Fruit fly (Drosophila melanogaster) whole organism, embryonic: Measurements from ENCODE around the gene Etfb.

Experiments
- Awh ChIP-seq: fragments of 200-800 bp; sonication (Bioruptor generic); IDR thresholded peaks from 2 replicates; pipeline ENCODE4, ENCODE4 v1.3.6; 2022; ENCODE audit warnings: missing biosample characterization, missing genetic modification characterization
- C15 ChIP-seq: fragments of 200-800 bp; sonication (Bioruptor generic); IDR thresholded peaks from 3 replicates; pipeline ENCODE4 v1.3.6; 2022; ENCODE audit warnings: missing biosample characterization, missing genetic modification characterization
- CG10565 ChIP-seq: fragments of 200-800 bp; sonication (Bioruptor generic); optimal IDR thresholded peaks from 3 replicates; lab custom pipeline; 2016; ENCODE audit warnings: missing biosample characterization, mild to moderate bottlenecking, missing genetic modification characterization
- CG11560 ChIP-seq: fragments of 200-800 bp; sonication (Bioruptor generic); IDR thresholded peaks from 3 replicates; pipeline ENCODE4 v1.3.6; 2022; ENCODE audit warnings: missing biosample characterization, missing genetic modification characterization
- CG13424 ChIP-seq: fragments of 200-800 bp; sonication (Bioruptor generic); optimal IDR thresholded peaks from 2 replicates; lab custom pipeline; 2019; ENCODE audit warnings: missing biosample characterization, mild to moderate bottlenecking, missing genetic modification characterization, moderate library complexity
- CG14667 ChIP-seq: fragments of 200-800 bp; sonication (Bioruptor generic); IDR thresholded peaks from 2 replicates; pipeline ENCODE4 v1.3.6; 2022; ENCODE audit warnings: missing biosample characterization, missing genetic modification characterization
- CG15479 ChIP-seq: fragments of 200-800 bp; sonication (Bioruptor generic); optimal IDR thresholded peaks from 3 replicates; lab custom pipeline; 2019; ENCODE audit warnings: missing biosample characterization, mild to moderate bottlenecking, missing genetic modification characterization, moderate library complexity
- CG31441 ChIP-seq: fragments of 200-800 bp; sonication (Bioruptor generic); IDR thresholded peaks from 2 replicates; pipeline ENCODE4 v1.3.6; 2022; ENCODE audit warnings: missing biosample characterization, missing genetic modification characterization
- CG4854 ChIP-seq: fragments of 200-800 bp; sonication (Bioruptor generic); optimal IDR thresholded peaks from 2 replicates; lab custom pipeline; 2016; ENCODE audit warnings: missing biosample characterization, missing genetic modification characterization, inconsistent platforms
- CG6654 ChIP-seq: fragments of 200-800 bp; sonication (Bioruptor generic); optimal IDR thresholded peaks from 2 replicates; lab custom pipeline; 2017; ENCODE audit warnings: missing biosample characterization, mild to moderate bottlenecking, missing genetic modification characterization
- CG6689 ChIP-seq: fragments of 200-800 bp; sonication (Bioruptor generic); IDR thresholded peaks from 2 replicates; pipeline ENCODE4 v1.3.6; 2022; ENCODE audit warnings: missing biosample characterization, missing genetic modification characterization
- CG9817 ChIP-seq: fragments of 200-800 bp; sonication (Bioruptor generic); optimal IDR thresholded peaks from 2 replicates; lab custom pipeline; 2018; ENCODE audit warnings: missing biosample characterization, mild to moderate bottlenecking, missing genetic modification characterization, moderate library complexity
- Dip3 ChIP-seq: fragments of 200-800 bp; sonication (Bioruptor generic); optimal IDR thresholded peaks from 3 replicates; lab custom pipeline; 2016; ENCODE audit warnings: missing biosample characterization, missing genetic modification characterization
- Ets97D ChIP-seq: fragments of 200-800 bp; sonication (Bioruptor generic); optimal IDR thresholded peaks from 3 replicates; lab custom pipeline; 2016; ENCODE audit warnings: missing biosample characterization, missing genetic modification characterization
- Hmr ChIP-seq: fragments of 200-800 bp; sonication (Bioruptor generic); optimal IDR thresholded peaks from 3 replicates; lab custom pipeline; 2017; ENCODE audit warnings: mild to moderate bottlenecking, missing biosample characterization, missing genetic modification reagents, missing genetic modification characterization
- Med ChIP-seq: fragments of 200-800 bp; sonication (Bioruptor generic); peaks from one replicate; lab custom pipeline; 2016; ENCODE audit warnings: missing biosample characterization, missing genetic modification characterization, mild to moderate bottlenecking, inconsistent platforms, moderate library complexity
- Meics ChIP-seq: fragments of 200-800 bp; sonication (Bioruptor generic); optimal IDR thresholded peaks from 2 replicates; lab custom pipeline; 2017; ENCODE audit warnings: missing biosample characterization, mild to moderate bottlenecking, missing genetic modification characterization
- Mrtf ChIP-seq: fragments of 200-800 bp; sonication (Bioruptor generic); IDR thresholded peaks from 3 replicates; pipeline ENCODE4 v1.3.6; 2022; ENCODE audit warnings: missing biosample characterization, missing genetic modification characterization
- Nf-YA ChIP-seq: fragments of 200-800 bp; sonication (Bioruptor generic); IDR thresholded peaks from 2 replicates; pipeline ENCODE4 v1.3.6; 2022; ENCODE audit warnings: missing biosample characterization, missing genetic modification characterization
- Oli ChIP-seq: fragments of 200-800 bp; sonication (Bioruptor generic); optimal IDR thresholded peaks from 2 replicates; lab custom pipeline; 2018; ENCODE audit warnings: missing biosample characterization, mild to moderate bottlenecking, missing genetic modification characterization, moderate library complexity
- PHDP ChIP-seq: fragments of 200-800 bp; sonication (Bioruptor generic); optimal IDR thresholded peaks from 3 replicates; lab custom pipeline; 2018; ENCODE audit warnings: missing biosample characterization, mild to moderate bottlenecking, missing genetic modification characterization, moderate library complexity
- Rx ChIP-seq: fragments of 200-800 bp; sonication (Bioruptor generic); IDR thresholded peaks from 2 replicates; pipeline ENCODE4 v1.3.6; 2022; ENCODE audit warnings: missing biosample characterization, missing genetic modification characterization
- Sox100B ChIP-seq: fragments of 200-800 bp; sonication (Bioruptor generic); optimal IDR thresholded peaks from 3 replicates; lab custom pipeline; 2018; ENCODE audit warnings: missing biosample characterization, mild to moderate bottlenecking, missing genetic modification characterization
- Stat92E ChIP-seq, 3 experiments: fragments of >200 bp in 2 of 3; fragments of 200-800 bp in 1 of 3; sonication (Bioruptor generic) in 1 of 3; optimal IDR thresholded peaks; 2 replicates each; lab custom pipeline; 2017 to 2019; ENCODE audit warnings: missing biosample characterization in 3 of 3, missing genetic modification characterization in 3 of 3, mild to moderate bottlenecking in 1 of 3, moderate library complexity in 1 of 3
- Usf ChIP-seq: fragments of 200-800 bp; sonication (Bioruptor generic); optimal IDR thresholded peaks from 2 replicates; lab custom pipeline; 2017; ENCODE audit warnings: missing genotype, missing biosample characterization, missing genetic modification characterization
- ci ChIP-seq: fragments of 200-800 bp; sonication (Bioruptor generic); IDR thresholded peaks from 3 replicates; pipeline ENCODE4 v1.3.6; 2022; ENCODE audit warnings: missing biosample characterization, missing genetic modification characterization
- dati ChIP-seq: fragments of 200-800 bp; sonication (Bioruptor generic); IDR thresholded peaks from 2 replicates; pipeline ENCODE4 v1.3.6; 2022; ENCODE audit warnings: missing biosample characterization, missing genetic modification characterization
- dysf ChIP-seq: fragments of 200-800 bp; sonication (Bioruptor generic); IDR thresholded peaks from 3 replicates; pipeline ENCODE4 v1.3.6; 2022; ENCODE audit warnings: missing biosample characterization, missing genetic modification characterization
- esg ChIP-seq: fragments of 200-800 bp; sonication (Bioruptor generic); conservative IDR thresholded peaks from 2 replicates; pipeline ENCODE4 v1.3.6; 2022; ENCODE audit warnings: missing biosample characterization, missing genetic modification characterization
- eyg ChIP-seq: fragments of 200-800 bp; sonication (Bioruptor generic); optimal IDR thresholded peaks from 3 replicates; lab custom pipeline; 2016; ENCODE audit warnings: missing biosample characterization, missing genetic modification characterization
- grn ChIP-seq: fragments of 200-800 bp; sonication (Bioruptor generic); optimal IDR thresholded peaks from 3 replicates; lab custom pipeline; 2017; ENCODE audit warnings: missing biosample characterization, missing genetic modification characterization
- hkb ChIP-seq, 2 experiments: fragments of 200-800 bp in 1 of 2; fragments of >200 bp in 1 of 2; sonication (Bioruptor generic) in 1 of 2; IDR thresholded peaks in 1 of 2; optimal IDR thresholded peaks in 1 of 2; 2 replicates each; pipeline versions ENCODE4 v1.3.6 to Lab custom; 2017 to 2022; ENCODE audit warnings: missing biosample characterization in 1 of 2, missing genetic modification characterization in 1 of 2
- insv ChIP-seq, 2 experiments: fragments of 200-800 bp; sonication (Bioruptor generic); optimal IDR thresholded peaks; 3 replicates each; lab custom pipeline; 2016 to 2018; ENCODE audit warnings: missing biosample characterization in 2 of 2, missing genetic modification characterization in 2 of 2
- kay ChIP-seq: fragments of 200-800 bp; sonication (Bioruptor generic); optimal IDR thresholded peaks from 2 replicates; lab custom pipeline; 2016; ENCODE audit warnings: missing biosample characterization, missing genetic modification characterization
- kni ChIP-seq: fragments of 200-800 bp; sonication (Bioruptor generic); optimal IDR thresholded peaks from 3 replicates; lab custom pipeline; 2017; ENCODE audit warnings: mild to moderate bottlenecking, missing biosample characterization, missing genetic modification reagents, missing genetic modification characterization
- pan ChIP-seq, 4 experiments: fragments of >200 bp in 3 of 4; fragments of 200-800 bp in 1 of 4; sonication (Bioruptor generic) in 1 of 4; optimal IDR thresholded peaks in 3 of 4; IDR thresholded peaks in 1 of 4; 2 replicates each; pipeline versions ENCODE4 v1.3.6 to Lab custom; 2017 to 2022; ENCODE audit warnings: missing biosample characterization in 2 of 4, missing genetic modification characterization in 2 of 4, mixed read lengths in 1 of 4
- prd ChIP-seq, 3 experiments: fragments of >200 bp in 2 of 3; fragments of 200-800 bp in 1 of 3; sonication (Bioruptor generic) in 1 of 3; optimal IDR thresholded peaks in 2 of 3; IDR thresholded peaks in 1 of 3; 2 replicates in 2 of 3; 3 replicates in 1 of 3; pipeline versions ENCODE4 v1.3.6 to Lab custom; 2017 to 2022; ENCODE audit warnings: missing biosample characterization in 1 of 3, missing genetic modification characterization in 1 of 3
- slp2 ChIP-seq: fragments of 200-800 bp; sonication (Bioruptor generic); optimal IDR thresholded peaks from 2 replicates; lab custom pipeline; 2016; ENCODE audit warnings: missing biosample characterization, missing genetic modification characterization
- ssp ChIP-seq: fragments of 200-800 bp; sonication (Bioruptor generic); IDR thresholded peaks from 2 replicates; pipeline ENCODE4 v1.3.6; 2022; ENCODE audit warnings: missing biosample characterization, missing genetic modification characterization
- z ChIP-seq: fragments of 200-800 bp; sonication (Bioruptor generic); IDR thresholded peaks from 3 replicates; pipeline ENCODE4 v1.3.6; 2022; ENCODE audit warnings: missing biosample characterization, missing genetic modification characterization
- zen ChIP-seq: fragments of 200-800 bp; sonication (Bioruptor generic); optimal IDR thresholded peaks from 3 replicates; lab custom pipeline; 2018; ENCODE audit warnings: missing biosample characterization, mild to moderate bottlenecking, missing genetic modification characterization, moderate library complexity

Gene Etfb

DNA sequence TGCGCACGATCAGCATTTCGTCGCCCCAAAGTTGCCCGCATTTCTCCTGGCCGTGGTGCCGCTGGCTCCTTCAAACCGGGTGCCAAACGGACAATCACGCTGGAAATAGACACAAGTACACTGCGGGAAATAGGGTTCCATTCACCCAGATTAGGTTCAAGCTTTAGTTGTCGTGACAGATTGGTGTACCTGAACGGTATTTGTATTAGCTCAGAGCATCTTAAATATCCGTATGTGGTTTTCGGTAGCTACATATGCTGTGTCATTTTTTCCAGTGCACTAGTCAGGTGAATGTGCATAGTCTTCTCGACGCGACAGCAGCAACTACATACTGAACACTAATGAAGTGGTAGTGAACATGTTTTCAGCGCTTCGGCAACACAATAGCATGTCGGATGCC, 44.4 kb upstream of the Etfb start (continued):
- TF ChIP-seq ssp (GFP tag; lab: Robert Waterston, UW): peak; percentile 26; the same call in 1 of the 2 replicates
- TF ChIP-seq PHDP (tag; lab: Kevin White, UChicago): no peak
- no peak for TF ChIP-seq prd (optimal IDR thresholded peaks at IDR 0.05; lab: Kevin White, UChicago)
- peak; percentile 69; the same call in 2 of the 3 replicates for TF ChIP-seq prd (GFP tag; IDR thresholded peaks at IDR 0.05; lab: Robert Waterston, UW)
- TF ChIP-seq esg (GFP tag; lab: Robert Waterston, UW): 0 out of 2 replicates have a peak, but pooled peaks have one; percentile 17
- TF ChIP-seq dysf (GFP tag; lab: Robert Waterston, UW): peak; percentile 38; the same call in 1 of the 3 replicates
- TF ChIP-seq CG14667: no peak
- no peak for TF ChIP-seq kay (GFP tag; lab: Kevin White, UChicago)
- TF ChIP-seq pan (optimal IDR thresholded peaks at IDR 0.05; lab: Kevin White, UChicago): no peak
- peak in 1 of 2 experiments; percentile 49 for TF ChIP-seq pan (GFP tag; optimal IDR thresholded peaks at IDR 0.05 in 1 of 2, IDR thresholded peaks at IDR 0.05 in 1 of 2)
- TF ChIP-seq CG6689 (GFP tag; lab: Robert Waterston, UW): peak; percentile 23; the same call in 1 of the 2 replicates
- TF ChIP-seq Meics (GFP tag; lab: Kevin White, UChicago): no peak
- TF ChIP-seq CG31441 (GFP tag; lab: Robert Waterston, UW): no peak
- no peak for TF ChIP-seq CG15479
- no peak for TF ChIP-seq hkb (optimal IDR thresholded peaks at IDR 0.05; lab: Kevin White, UChicago)
- 0 out of 2 replicates have a peak, but pooled peaks have one; percentile 18 for TF ChIP-seq hkb (GFP tag; IDR thresholded peaks at IDR 0.05; lab: Robert Waterston, UW)
- TF ChIP-seq Mrtf (GFP tag; lab: Robert Waterston, UW): 0 out of 3 replicates have a peak, but pooled peaks have one; percentile 28
- TF ChIP-seq Med (GFP tag; lab: Kevin White, UChicago): peak; percentile 74
- TF ChIP-seq Ets97D (GFP tag; lab: Kevin White, UChicago): no peak
- 0 out of 2 replicates have a peak, but pooled peaks have one; percentile 18 for TF ChIP-seq dati
- 0 out of 3 replicates have a peak, but pooled peaks have one; percentile 13 for TF ChIP-seq CG11560 (tag; lab: Robert Waterston, UW)
- peak; percentile 26; the same call in 1 of the 2 replicates for TF ChIP-seq Rx (GFP tag; lab: Robert Waterston, UW)
- no peak for TF ChIP-seq insv (GFP tag; optimal IDR thresholded peaks at IDR 0.05; lab: Kevin White, UChicago)
- peak; percentile 48; the same call in 1 of the 3 replicates for TF ChIP-seq ci (GFP tag; lab: Robert Waterston, UW)
- no peak for TF ChIP-seq eyg (GFP tag; lab: Kevin White, UChicago)
- TF ChIP-seq CG6654 (GFP tag; lab: Kevin White, UChicago): no peak
- no peak for TF ChIP-seq Sox100B
- no peak for TF ChIP-seq CG13424
- TF ChIP-seq Dip3 (GFP tag; lab: Kevin White, UChicago): no peak
- no peak for TF ChIP-seq zen (tag; lab: Kevin White, UChicago)
- TF ChIP-seq C15 (GFP tag; lab: Robert Waterston, UW): no peak
- TF ChIP-seq Stat92E (GFP tag; optimal IDR thresholded peaks at IDR 0.05; lab: Kevin White, UChicago): no peak
- no peak for TF ChIP-seq grn (GFP tag; lab: Kevin White, UChicago)
- TF ChIP-seq Usf: no peak
- no peak for TF ChIP-seq CG10565
- TF ChIP-seq z (GFP tag; lab: Robert Waterston, UW): no peak
- no peak for TF ChIP-seq Hmr (GFP tag; lab: Kevin White, UChicago)
- TF ChIP-seq CG4854 (GFP tag; lab: Kevin White, UChicago): no peak
- no peak for TF ChIP-seq Nf-YA (GFP tag; lab: Robert Waterston, UW)
- TF ChIP-seq slp2 (GFP tag; lab: Kevin White, UChicago): no peak
- TF ChIP-seq Awh (GFP tag; lab: Robert Waterston, UW): peak; percentile 35; the same call in 1 of the 2 replicates
- no peak for TF ChIP-seq CG9817 (tag; lab: Kevin White, UChicago)
- TF ChIP-seq Oli (tag; lab: Kevin White, UChicago): no peak
- no peak for TF ChIP-seq kni (GFP tag; lab: Kevin White, UChicago)
